Worm (Caenorhabditis elegans): ENCODE data around the gene hrg-7.

Gene hrg-7

DNA sequence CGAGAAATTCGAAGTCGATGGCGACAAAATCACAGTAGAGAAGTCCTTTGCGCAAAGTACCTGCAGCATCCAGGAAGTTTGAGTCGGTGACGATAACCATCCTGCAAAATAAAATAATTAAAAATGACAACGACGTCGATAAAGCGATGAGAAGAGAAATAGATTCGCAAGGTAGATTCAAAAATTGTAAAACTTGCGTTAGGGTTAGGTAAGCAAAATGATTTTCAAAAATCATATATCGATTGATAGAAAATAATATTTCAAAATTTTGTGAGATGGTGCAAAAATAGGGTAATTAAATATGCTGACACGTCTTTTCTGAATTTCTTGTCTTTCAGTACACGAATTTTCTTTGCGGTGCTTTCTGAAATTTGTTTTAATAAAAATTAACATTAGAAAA, 46.7 kb upstream of the hrg-7 start, which contains the start of gene parn-1:
Gene parn-1, minus strand, starts transcription at position 101 of the 400 bp plus-strand sequence.
- TF ChIP-seq ceh-32 (tag; optimal IDR thresholded peaks at IDR 0.05; ENCODE audit: poor library complexity) (no peak), nhr-6 (tag; optimal IDR thresholded peaks at IDR 0.05) (no peak), jun-1 (tag; optimal IDR thresholded peaks at IDR 0.05) (no peak), php-3 (GFP tag; IDR thresholded peaks at IDR 0.05) (no peak), dmd-9 (GFP tag; IDR thresholded peaks at IDR 0.05) (no peak), zip-2 (tag; optimal IDR thresholded peaks at IDR 0.05) (no peak), ceh-44 (GFP tag; IDR thresholded peaks at IDR 0.05) (no peak), Y48G9A.11 (GFP tag; IDR thresholded peaks at IDR 0.05) (no peak), snpc-4 (tag; optimal IDR thresholded peaks at IDR 0.05) (no peak), nhr-42 (GFP tag; IDR thresholded peaks at IDR 0.05) (no peak)

DNA sequence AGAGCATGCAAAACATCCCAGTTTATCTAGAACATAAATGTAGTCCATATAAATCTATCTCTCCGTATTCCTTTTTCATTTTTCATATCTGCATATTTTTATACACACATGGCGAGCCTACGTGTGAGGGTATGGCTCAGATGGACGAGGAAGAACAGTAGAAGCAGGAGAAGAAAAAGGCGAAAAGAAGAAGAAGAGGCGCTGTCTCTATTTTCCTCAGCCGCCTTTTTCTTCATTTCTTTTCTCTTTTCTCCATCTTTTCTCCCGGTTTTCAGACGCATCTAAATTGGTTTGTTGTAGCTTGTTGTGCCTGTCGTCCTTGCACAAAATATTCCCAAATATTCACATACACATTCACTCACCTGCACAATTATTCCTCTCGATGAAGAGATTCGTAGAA, 45.9 kb upstream of the hrg-7 start, which contains the start of gene K10C8.4:
Gene K10C8.4, plus strand, starts transcription at position 301 of the 400 bp plus-strand sequence.
- TF ChIP-seq snpc-1.2 (GFP tag; IDR thresholded peaks at IDR 0.05), result no peak
- TF ChIP-seq Y105C5A.15 (GFP tag; IDR thresholded peaks at IDR 0.05), result no peak
- TF ChIP-seq unc-62 (GFP tag; optimal IDR thresholded peaks at IDR 0.05 in 1 of 2), result no peak
- no peak for TF ChIP-seq unc-62 (tag; optimal IDR thresholded peaks at IDR 0.05)
- TF ChIP-seq nhr-111 (GFP tag; optimal IDR thresholded peaks at IDR 0.05), result no peak
- no peak for TF ChIP-seq jun-1 (tag; optimal IDR thresholded peaks at IDR 0.05)
- no peak for TF ChIP-seq daf-19 (GFP tag; conservative IDR thresholded peaks at IDR 0.05)
- TF ChIP-seq mxl-2 (GFP tag; conservative IDR thresholded peaks at IDR 0.05), result no peak
- TF ChIP-seq daf-8 (GFP tag; IDR thresholded peaks at IDR 0.05), result no peak
- no peak for TF ChIP-seq F37D6.2 (tag; optimal IDR thresholded peaks at IDR 0.05)
- no peak for TF ChIP-seq nhr-10 (tag; optimal IDR thresholded peaks at IDR 0.05)
- TF ChIP-seq nhr-77 (tag; optimal IDR thresholded peaks at IDR 0.05), result no peak
- no peak for TF ChIP-seq ctbp-1 (GFP tag; IDR thresholded peaks at IDR 0.05)
- no peak for TF ChIP-seq zip-2 (tag; optimal IDR thresholded peaks at IDR 0.05)
- TF ChIP-seq duxl-1 (tag; optimal IDR thresholded peaks at IDR 0.05; ENCODE audit: poor library complexity), result no peak
- no peak for TF ChIP-seq dve-1 (tag; optimal IDR thresholded peaks at IDR 0.05; ENCODE audit: insufficient read depth)
- no peak for TF ChIP-seq zfp-2 (tag; optimal IDR thresholded peaks at IDR 0.05)

DNA sequence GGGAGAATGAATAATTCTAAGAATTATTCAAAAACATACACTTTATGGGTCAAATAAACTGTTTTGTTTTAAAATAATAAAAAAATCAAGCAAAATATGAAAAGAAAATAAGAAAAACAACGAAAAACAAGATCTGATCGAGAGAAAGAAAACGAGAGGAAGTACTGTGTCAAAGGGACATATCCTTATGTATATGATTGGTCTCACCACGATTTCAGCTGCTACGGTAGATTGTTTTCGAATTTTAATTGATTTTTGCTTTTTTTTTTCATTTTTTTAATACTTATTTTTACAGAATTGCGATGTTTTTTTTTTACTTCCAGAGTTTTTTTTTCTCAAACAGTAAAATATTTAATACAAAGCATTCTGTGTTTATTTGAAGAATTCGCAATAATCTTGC, 45.1 kb upstream of the hrg-7 start:
- TF ChIP-seq mep-1 (tag; optimal IDR thresholded peaks at IDR 0.05) (no peak), ZK546.5 (tag; optimal IDR thresholded peaks at IDR 0.05) (no peak), dmd-9 (GFP tag; IDR thresholded peaks at IDR 0.05) (no peak), lin-29 (GFP tag; IDR thresholded peaks at IDR 0.05) (no peak), D1046.2 (GFP tag; IDR thresholded peaks at IDR 0.05) (no peak), ceh-20 (GFP tag; IDR thresholded peaks at IDR 0.05) (no peak), saeg-2 (GFP tag; IDR thresholded peaks at IDR 0.05) (no peak), sdz-12 (GFP tag; optimal IDR thresholded peaks at IDR 0.05) (no peak), tag-97 (GFP tag; IDR thresholded peaks at IDR 0.05) (no peak), ceh-32 (tag; optimal IDR thresholded peaks at IDR 0.05; ENCODE audit: poor library complexity) (no peak), ctbp-1 (GFP tag; IDR thresholded peaks at IDR 0.05) (no peak), ama-1 (optimal IDR thresholded peaks at IDR 0.05) (no peak), F37D6.2 (tag; optimal IDR thresholded peaks at IDR 0.05) (no peak), madf-5 (GFP tag; IDR thresholded peaks at IDR 0.05) (no peak), madf-9 (GFP tag; conservative IDR thresholded peaks at IDR 0.05) (no peak), ZK337.2 (GFP tag; IDR thresholded peaks at IDR 0.05) (no peak), daf-16 (GFP tag; optimal IDR thresholded peaks at IDR 0.05) (no peak), daf-16 (tag; optimal IDR thresholded peaks at IDR 0.05) (no peak), hlh-30 (tag; optimal IDR thresholded peaks at IDR 0.05; ENCODE audit: insufficient read depth) (no peak), egl-27 (tag; optimal IDR thresholded peaks at IDR 0.05) (no peak)

Measured in whole organism, L4 larva.